Fruit fly (Drosophila melanogaster) whole organism, wandering third instar larva: Measurements from ENCODE around the gene Uros1.
A peak's percentile ranks its signal among the peaks of the same experiment; 100 is the strongest.

Source experiments
- Hr83 ChIP-seq: fragments of 200-300 bp; sonication (Bioruptor generic); optimal IDR thresholded peaks from 2 replicates; lab custom pipeline; 2016; ENCODE audit warnings: missing biosample characterization, mild to moderate bottlenecking, missing genetic modification characterization, moderate library complexity; ENCODE audit not compliant: poor library complexity, severe bottlenecking
- Mio ChIP-seq: sonication (Bioruptor generic); optimal IDR thresholded peaks from 2 replicates; lab custom pipeline; 2016; ENCODE audit warnings: missing biosample characterization, missing genetic modification characterization
- dmrt93B ChIP-seq: fragments of 200-800 bp; sonication (Bioruptor generic); optimal IDR thresholded peaks from 2 replicates; lab custom pipeline; 2018; ENCODE audit warnings: missing biosample characterization, mild to moderate bottlenecking, missing genetic modification characterization
- dsf ChIP-seq: sonication (Bioruptor generic); optimal IDR thresholded peaks from 2 replicates; lab custom pipeline; 2016; ENCODE audit warnings: missing biosample characterization, missing genetic modification characterization, borderline replicate concordance
- h ChIP-seq: fragments of 200-800 bp; sonication (Bioruptor generic); optimal IDR thresholded peaks from 3 replicates; lab custom pipeline; 2016; ENCODE audit warnings: missing biosample characterization, mild to moderate bottlenecking, missing genetic modification characterization
- psq ChIP-seq: fragments of 200-800 bp; sonication (Bioruptor generic); optimal IDR thresholded peaks from 3 replicates; lab custom pipeline; 2017; ENCODE audit warnings: missing biosample characterization, mild to moderate bottlenecking, missing genetic modification characterization, moderate library complexity

dm6 chrX:8892445-8893009 lies 7.5 kb downstream of the Uros1 start:
- TF ChIP-seq Mio (GFP tag; lab: Kevin White, UChicago), result no peak
- TF ChIP-seq dmrt93B (GFP tag; lab: Kevin White, UChicago), result no peak
- no peak for TF ChIP-seq Hr83 (GFP tag; lab: Kevin White, UChicago)
- TF ChIP-seq dsf, result no peak
- TF ChIP-seq psq (GFP tag; lab: Kevin White, UChicago), result no peak
- peak; percentile 28 for TF ChIP-seq h
